Fruit fly (Drosophila melanogaster) whole organism, wandering third instar larva: ENCODE data around the gene Blos2.

Experiments used
- Abd-B ChIP-seq: fragments of >200 bp; optimal IDR thresholded peaks from 2 replicates; lab custom pipeline; 2017; ENCODE audit warnings: missing biosample characterization, missing genetic modification characterization
- CG32264 ChIP-seq: fragments of 200-800 bp; sonication (Bioruptor generic); optimal IDR thresholded peaks from 2 replicates; lab custom pipeline; 2016; ENCODE audit warnings: missing biosample characterization, missing genetic modification characterization
- CG9705 ChIP-seq: fragments of 200-800 bp; sonication (Bioruptor generic); optimal IDR thresholded peaks from 2 replicates; lab custom pipeline; 2018; ENCODE audit warnings: missing biosample characterization, mild to moderate bottlenecking, missing genetic modification characterization
- CrebA ChIP-seq: fragments of 200-800 bp; sonication (Bioruptor generic); optimal IDR thresholded peaks from 2 replicates; lab custom pipeline; 2016; ENCODE audit warnings: missing biosample characterization, mild to moderate bottlenecking, missing genetic modification characterization, borderline replicate concordance
- Dif ChIP-seq: fragments of 200-275, 200-300 bp; sonication (Bioruptor generic); optimal IDR thresholded peaks from 2 replicates; lab custom pipeline; 2018; ENCODE audit warnings: missing biosample characterization, missing genetic modification characterization; ENCODE audit not compliant: partially characterized antibody
- Hr83 ChIP-seq: fragments of 200-300 bp; sonication (Bioruptor generic); optimal IDR thresholded peaks from 2 replicates; lab custom pipeline; 2016; ENCODE audit warnings: missing biosample characterization, mild to moderate bottlenecking, missing genetic modification characterization, moderate library complexity; ENCODE audit not compliant: poor library complexity, severe bottlenecking
- Jra ChIP-seq: sonication (Bioruptor generic); optimal IDR thresholded peaks from 2 replicates; lab custom pipeline; 2016; ENCODE audit warnings: missing biosample characterization, missing genetic modification characterization
- Mio ChIP-seq: sonication (Bioruptor generic); optimal IDR thresholded peaks from 2 replicates; lab custom pipeline; 2016; ENCODE audit warnings: missing biosample characterization, missing genetic modification characterization
- Myc ChIP-seq: fragments of >200 bp; optimal IDR thresholded peaks from 2 replicates; lab custom pipeline; 2017
- N ChIP-seq: fragments of >200 bp; optimal IDR thresholded peaks from 2 replicates; lab custom pipeline; 2018; ENCODE audit warnings: missing biosample characterization, missing external identifiers, missing genetic modification characterization
- OdsH ChIP-seq: fragments of 200-800 bp; sonication (Bioruptor generic); optimal IDR thresholded peaks from 2 replicates; lab custom pipeline; 2016; ENCODE audit warnings: missing biosample characterization, mild to moderate bottlenecking, missing genetic modification characterization
- Rel ChIP-seq, 2 experiments: fragments of 200-800 bp; sonication (Bioruptor generic) in 1 of 2; optimal IDR thresholded peaks; 2 replicates in 1 of 2; 3 replicates in 1 of 2; lab custom pipeline; 2016 to 2019; ENCODE audit warnings: mild to moderate bottlenecking in 2 of 2, missing biosample characterization in 2 of 2, missing genetic modification characterization in 2 of 2, moderate library complexity in 1 of 2
- Sp1 ChIP-seq: fragments of 200-800 bp; sonication (Bioruptor generic); optimal IDR thresholded peaks from 3 replicates; lab custom pipeline; 2019; ENCODE audit warnings: missing biosample characterization, mild to moderate bottlenecking, missing genetic modification characterization, moderate library complexity
- Vsx2 ChIP-seq: fragments of 200-300, 225-300 bp; sonication (Bioruptor generic); optimal IDR thresholded peaks from 2 replicates; lab custom pipeline; 2018; ENCODE audit warnings: missing biosample characterization, missing genetic modification characterization; ENCODE audit not compliant: partially characterized antibody
- br ChIP-seq: fragments of 200-800 bp; sonication (Bioruptor generic); optimal IDR thresholded peaks from 2 replicates; lab custom pipeline; 2016; ENCODE audit warnings: missing biosample characterization, missing genetic modification characterization
- brk ChIP-seq: fragments of 200-800 bp; sonication (Bioruptor generic); optimal IDR thresholded peaks from 2 replicates; lab custom pipeline; 2016; ENCODE audit warnings: missing biosample characterization, mild to moderate bottlenecking, missing genetic modification characterization
- dl ChIP-seq, 2 experiments: fragments of 175-275, 200-275 bp in 1 of 2; fragments of 200-275 bp in 1 of 2; sonication (Bioruptor generic); optimal IDR thresholded peaks; lab custom pipeline; 2018; ENCODE audit warnings: mild to moderate bottlenecking in 2 of 2, missing biosample characterization in 2 of 2, missing genetic modification characterization in 2 of 2, moderate library complexity in 2 of 2; ENCODE audit not compliant: partially characterized antibody in 2 of 2, insufficient read depth in 1 of 2
- dmrt93B ChIP-seq: fragments of 200-800 bp; sonication (Bioruptor generic); optimal IDR thresholded peaks from 2 replicates; lab custom pipeline; 2018; ENCODE audit warnings: missing biosample characterization, mild to moderate bottlenecking, missing genetic modification characterization
- dsf ChIP-seq: sonication (Bioruptor generic); optimal IDR thresholded peaks from 2 replicates; lab custom pipeline; 2016; ENCODE audit warnings: missing biosample characterization, missing genetic modification characterization, borderline replicate concordance
- ey ChIP-seq: fragments of 200-800 bp; sonication (Bioruptor generic); optimal IDR thresholded peaks from 2 replicates; lab custom pipeline; 2016; ENCODE audit warnings: missing biosample characterization, missing genetic modification characterization
- foxo ChIP-seq, 2 experiments: fragments of 200-800 bp; sonication (Bioruptor generic); optimal IDR thresholded peaks; 2 replicates in 1 of 2; 3 replicates in 1 of 2; lab custom pipeline; 2016 to 2017; ENCODE audit warnings: missing biosample characterization in 2 of 2, missing genetic modification characterization in 2 of 2
- fru ChIP-seq: fragments of 200-800 bp; sonication (Bioruptor generic); optimal IDR thresholded peaks from 3 replicates; lab custom pipeline; 2016; ENCODE audit warnings: missing biosample characterization, mild to moderate bottlenecking, missing genetic modification characterization
- h ChIP-seq: fragments of 200-800 bp; sonication (Bioruptor generic); optimal IDR thresholded peaks from 3 replicates; lab custom pipeline; 2016; ENCODE audit warnings: missing biosample characterization, mild to moderate bottlenecking, missing genetic modification characterization
- jim ChIP-seq: fragments of 175-275, 200-325 bp; sonication (Bioruptor generic); optimal IDR thresholded peaks from 2 replicates; lab custom pipeline; 2016; ENCODE audit warnings: missing biosample characterization, mild to moderate bottlenecking, missing genetic modification characterization
- lola ChIP-seq: fragments of >200 bp; optimal IDR thresholded peaks from 2 replicates; lab custom pipeline; 2017; ENCODE audit warnings: missing biosample characterization, missing genetic modification characterization
- pan ChIP-seq: fragments of >200 bp; optimal IDR thresholded peaks from 2 replicates; lab custom pipeline; 2017
- psq ChIP-seq: fragments of 200-800 bp; sonication (Bioruptor generic); optimal IDR thresholded peaks from 3 replicates; lab custom pipeline; 2017; ENCODE audit warnings: missing biosample characterization, mild to moderate bottlenecking, missing genetic modification characterization, moderate library complexity
- rgr ChIP-seq: fragments of 200-800 bp; sonication (Bioruptor generic); optimal IDR thresholded peaks from 3 replicates; lab custom pipeline; 2016; ENCODE audit warnings: missing biosample characterization, mild to moderate bottlenecking, missing genetic modification characterization
- sage ChIP-seq: fragments of 200-800 bp; sonication (Bioruptor generic); optimal IDR thresholded peaks from 2 replicates; lab custom pipeline; 2016; ENCODE audit warnings: missing biosample characterization, mild to moderate bottlenecking, missing genetic modification characterization
- sv ChIP-seq: fragments of 200-800 bp; sonication (Bioruptor generic); optimal IDR thresholded peaks from 3 replicates; lab custom pipeline; 2016; ENCODE audit warnings: missing biosample characterization, missing genetic modification characterization
- tai ChIP-seq: sonication (Bioruptor generic); optimal IDR thresholded peaks from 2 replicates; lab custom pipeline; 2016; ENCODE audit warnings: missing biosample characterization, missing genetic modification characterization
- usp ChIP-seq: fragments of >200 bp; optimal IDR thresholded peaks from 2 replicates; lab custom pipeline; 2017; ENCODE audit warnings: missing biosample characterization, missing genetic modification characterization
- woc ChIP-seq: sonication (Bioruptor generic); optimal IDR thresholded peaks from 2 replicates; lab custom pipeline; 2016; ENCODE audit warnings: missing biosample characterization, mild to moderate bottlenecking, missing genetic modification characterization

The Blos2 gene

DNA sequence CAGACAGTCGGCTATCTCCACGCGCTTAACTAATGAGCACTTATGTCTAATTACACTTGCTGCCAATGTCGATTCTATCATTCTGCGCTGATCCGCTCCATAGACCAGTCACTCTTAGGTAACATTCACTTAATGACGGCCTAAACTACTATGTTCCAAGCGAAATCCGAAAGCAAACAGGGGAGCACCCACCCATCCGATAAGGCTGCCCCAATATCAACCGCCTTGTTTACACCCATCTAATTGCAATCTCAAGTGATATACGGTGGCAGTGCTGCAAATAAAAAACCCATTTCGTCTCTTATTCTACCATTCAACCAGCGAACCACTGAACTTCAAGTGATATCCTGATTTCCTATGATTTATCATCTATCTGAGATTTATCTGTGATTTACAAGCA, 12.0 kb upstream of the Blos2 start:
- TF ChIP-seq Dif (GFP tag; lab: Kevin White, UChicago) = no peak
- no peak for TF ChIP-seq OdsH (GFP tag; lab: Kevin White, UChicago)
- TF ChIP-seq Hr83 (GFP tag; lab: Kevin White, UChicago) = no peak
- TF ChIP-seq pan (lab: Kevin White, UChicago) = no peak
- no peak for TF ChIP-seq Jra (GFP tag; lab: Kevin White, UChicago)
- TF ChIP-seq dsf (GFP tag; lab: Kevin White, UChicago) = no peak
- no peak for TF ChIP-seq brk (GFP tag; lab: Kevin White, UChicago)
- no peak for TF ChIP-seq psq (GFP tag; lab: Kevin White, UChicago)
- no peak for TF ChIP-seq sv (GFP tag; lab: Kevin White, UChicago)
- TF ChIP-seq jim (GFP tag; lab: Kevin White, UChicago) = no peak
- TF ChIP-seq usp = no peak
- TF ChIP-seq ey (GFP tag; lab: Kevin White, UChicago) = no peak
- TF ChIP-seq Myc = no peak
- no peak for TF ChIP-seq N (GFP tag; lab: Kevin White, UChicago)
- TF ChIP-seq dmrt93B (GFP tag; lab: Kevin White, UChicago) = no peak
- no peak for TF ChIP-seq fru (GFP tag; lab: Kevin White, UChicago)
- TF ChIP-seq lola (GFP tag; lab: Kevin White, UChicago) = no peak
- TF ChIP-seq foxo (GFP tag; optimal IDR thresholded peaks at IDR 0.05; lab: Kevin White, UChicago) = no peak

DNA sequence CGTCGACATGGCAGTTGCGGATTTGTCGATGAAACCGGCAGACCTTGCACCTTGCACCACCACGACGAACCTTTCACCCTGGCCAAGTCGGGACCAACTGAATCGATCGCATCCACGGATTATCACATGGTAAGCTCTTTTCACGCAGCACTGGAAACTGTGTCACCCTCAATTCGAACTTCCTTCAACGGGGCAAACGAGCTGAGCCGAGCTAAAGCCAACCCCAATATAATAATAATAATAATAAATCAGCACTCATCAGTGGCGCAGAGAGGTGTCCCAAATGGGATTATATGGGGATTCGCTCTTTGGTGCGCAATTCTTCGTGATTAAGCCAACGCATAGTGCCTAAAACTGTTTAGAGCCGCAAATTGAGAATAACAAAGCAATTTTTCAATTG, 10.1 kb upstream of the Blos2 start, which contains the start of gene CG43693:
Gene CG43693 (minus strand): TSS at position 101 of the 400 bp plus-strand sequence.
- no peak for TF ChIP-seq Jra (GFP tag; lab: Kevin White, UChicago)
- TF ChIP-seq Sp1 (GFP tag; lab: Kevin White, UChicago) = no peak
- no peak for TF ChIP-seq CG9705
- no peak for TF ChIP-seq CrebA (GFP tag; lab: Kevin White, UChicago)
- TF ChIP-seq N (GFP tag; lab: Kevin White, UChicago) = no peak
- no peak for TF ChIP-seq brk (GFP tag; lab: Kevin White, UChicago)
- no peak for TF ChIP-seq br (GFP tag; lab: Kevin White, UChicago)
- TF ChIP-seq tai = no peak
- TF ChIP-seq Mio (GFP tag; lab: Kevin White, UChicago) = no peak
- no peak for TF ChIP-seq lola (GFP tag; lab: Kevin White, UChicago)
- no peak for TF ChIP-seq ey (GFP tag; lab: Kevin White, UChicago)
- TF ChIP-seq Vsx2 = no peak
- TF ChIP-seq Dif (GFP tag; lab: Kevin White, UChicago) = no peak

DNA sequence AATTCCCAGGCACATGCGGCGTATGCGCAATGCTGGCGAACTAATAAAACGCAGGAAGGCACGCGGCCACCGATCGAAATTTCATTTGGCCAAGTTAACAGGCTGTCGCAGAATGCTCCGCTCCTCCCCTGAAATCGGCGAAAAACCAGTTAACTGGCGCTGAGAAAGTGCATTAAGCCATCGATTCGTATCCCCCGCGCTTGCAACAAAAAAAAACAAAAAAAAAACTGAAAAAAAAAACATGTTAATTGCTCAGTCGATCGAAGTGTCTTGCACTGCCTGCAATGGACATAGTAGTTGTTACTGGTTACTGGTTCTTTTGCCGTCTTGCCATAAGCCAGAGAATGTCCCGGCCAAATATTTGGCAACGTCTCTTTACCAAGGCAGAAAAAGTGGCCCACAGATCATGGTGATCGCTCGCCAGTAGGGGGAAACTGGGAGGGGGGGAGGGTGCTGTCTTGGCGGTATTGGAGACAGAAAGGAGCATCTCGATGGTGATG, 8.6 kb upstream of the Blos2 start:
- no peak for TF ChIP-seq jim (GFP tag; lab: Kevin White, UChicago)
- no peak for TF ChIP-seq sage (GFP tag; lab: Kevin White, UChicago)
- TF ChIP-seq Abd-B (GFP tag; lab: Kevin White, UChicago) = no peak
- TF ChIP-seq h (GFP tag; lab: Kevin White, UChicago) = no peak
- peak; percentile 4 for TF ChIP-seq fru (GFP tag; lab: Kevin White, UChicago)

DNA sequence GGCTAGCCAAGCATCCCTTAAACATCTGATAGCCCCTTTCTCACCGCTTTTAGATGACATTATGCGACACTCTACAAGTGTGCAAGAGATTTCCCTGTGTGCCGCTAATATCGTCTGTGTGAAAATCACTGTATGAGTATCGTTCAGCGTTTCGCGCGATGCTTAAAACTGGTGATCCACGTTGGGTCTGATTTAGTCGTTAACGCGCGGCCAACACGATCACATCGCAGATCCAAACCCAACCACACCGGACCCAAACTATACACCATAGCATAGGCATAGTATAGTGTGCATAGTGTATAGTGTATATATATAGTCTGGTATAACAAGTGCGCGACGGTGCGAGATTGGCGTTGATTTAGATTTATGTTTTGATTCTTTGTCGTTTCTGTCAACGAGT, 7.5 kb upstream of the Blos2 start, which contains the start of gene CG7888:
Gene CG7888 (plus strand): TSS at position 193 of the 400 bp plus-strand sequence.
- TF ChIP-seq rgr (no peak), Abd-B (GFP tag; lab: Kevin White, UChicago) (no peak), dl (GFP tag; optimal IDR thresholded peaks at IDR 0.05; lab: Kevin White, UChicago; ENCODE audit: insufficient read depth in 1 of 2, partially characterized antibody in 2 of 2) (no peak), pan (lab: Kevin White, UChicago) (no peak), Mio (GFP tag; lab: Kevin White, UChicago) (no peak), N (GFP tag; lab: Kevin White, UChicago) (no peak), h (GFP tag; lab: Kevin White, UChicago) (no peak), br (GFP tag; lab: Kevin White, UChicago) (no peak), woc (GFP tag; lab: Kevin White, UChicago) (no peak), usp (no peak), Rel (GFP tag; optimal IDR thresholded peaks at IDR 0.05; lab: Kevin White, UChicago) (no peak), Rel (tag; optimal IDR thresholded peaks at IDR 0.05; lab: Kevin White, UChicago) (no peak), lola (GFP tag; lab: Kevin White, UChicago) (no peak), CG32264 (GFP tag; lab: Kevin White, UChicago) (no peak), ey (GFP tag; lab: Kevin White, UChicago) (no peak)
- TF ChIP-seq, all 38 proteins: peak for 0
